Fruit fly (Drosophila melanogaster) whole organism, embryonic: Measurements from ENCODE around the gene CG32248.

Experiments
- B-H1 ChIP-seq: fragments of 200-800 bp; sonication (Bioruptor generic); IDR thresholded peaks from 3 replicates; pipeline ENCODE4 v1.3.6; 2022; ENCODE audit warnings: missing biosample characterization, missing genetic modification characterization
- Bdp1 ChIP-seq: fragments of 200-800 bp; sonication (Bioruptor generic); optimal IDR thresholded peaks from 3 replicates; lab custom pipeline; 2016; ENCODE audit warnings: missing biosample characterization, missing genetic modification characterization
- C15 ChIP-seq: fragments of 200-800 bp; sonication (Bioruptor generic); IDR thresholded peaks from 3 replicates; pipeline ENCODE4 v1.3.6; 2022; ENCODE audit warnings: missing biosample characterization, missing genetic modification characterization
- CG10565 ChIP-seq: fragments of 200-800 bp; sonication (Bioruptor generic); optimal IDR thresholded peaks from 3 replicates; lab custom pipeline; 2016; ENCODE audit warnings: missing biosample characterization, mild to moderate bottlenecking, missing genetic modification characterization
- CG12219 ChIP-seq: fragments of 200-800 bp; sonication (Bioruptor generic); optimal IDR thresholded peaks from 3 replicates; lab custom pipeline; 2018; ENCODE audit warnings: missing biosample characterization, mild to moderate bottlenecking, missing genetic modification characterization
- CG15514 ChIP-seq: fragments of 200-800 bp; sonication (Bioruptor generic); optimal IDR thresholded peaks from 3 replicates; lab custom pipeline; 2017; ENCODE audit warnings: missing biosample characterization, missing genetic modification characterization, mild to moderate bottlenecking, moderate library complexity, missing genetic modification reagents
- CG17829 ChIP-seq: fragments of 200-800 bp; optimal IDR thresholded peaks from 2 replicates; lab custom pipeline; 2019; ENCODE audit warnings: missing biosample characterization, mild to moderate bottlenecking, missing genetic modification characterization, moderate library complexity
- CG31365 ChIP-seq: fragments of 200-800 bp; sonication (Bioruptor generic); optimal IDR thresholded peaks from 2 replicates; lab custom pipeline; 2018; ENCODE audit warnings: missing biosample characterization, mild to moderate bottlenecking, missing genetic modification characterization
- CG32532 ChIP-seq: fragments of 200-800 bp; sonication (Bioruptor generic); IDR thresholded peaks from 2 replicates; pipeline ENCODE4 v1.3.6; 2022; ENCODE audit warnings: missing biosample characterization, missing genetic modification characterization
- CG32767 ChIP-seq: fragments of 200-800 bp; sonication (Bioruptor generic); IDR thresholded peaks from 2 replicates; pipeline ENCODE4 v1.3.6; 2022; ENCODE audit warnings: missing biosample characterization, missing genetic modification characterization
- CG34224 ChIP-seq: fragments of 200-800 bp; sonication (Bioruptor generic); IDR thresholded peaks from 3 replicates; pipeline ENCODE4 v1.3.6; 2022; ENCODE audit warnings: missing biosample characterization, missing genetic modification characterization; ENCODE audit not compliant: partially characterized antibody
- CG4730 ChIP-seq: fragments of 200-800 bp; sonication (Bioruptor generic); IDR thresholded peaks from 2 replicates; pipeline ENCODE4 v1.3.6; 2022; ENCODE audit warnings: missing biosample characterization, missing genetic modification characterization
- CG6654 ChIP-seq: fragments of 200-800 bp; sonication (Bioruptor generic); optimal IDR thresholded peaks from 2 replicates; lab custom pipeline; 2017; ENCODE audit warnings: missing biosample characterization, mild to moderate bottlenecking, missing genetic modification characterization
- CG7786 ChIP-seq: fragments of 200-800 bp; sonication (Bioruptor generic); optimal IDR thresholded peaks from 2 replicates; lab custom pipeline; 2016; ENCODE audit warnings: missing biosample characterization, missing genetic modification characterization
- CG8290 ChIP-seq, 3 experiments: fragments of 200-800 bp; sonication (Bioruptor generic); optimal IDR thresholded peaks; 2 replicates each; lab custom pipeline; 2016 to 2019; ENCODE audit warnings: missing biosample characterization in 3 of 3, missing genetic modification characterization in 3 of 3, mild to moderate bottlenecking in 2 of 3, moderate library complexity in 1 of 3
- CG8359 ChIP-seq: fragments of 200-800 bp; sonication (Bioruptor generic); optimal IDR thresholded peaks from 2 replicates; lab custom pipeline; 2017; ENCODE audit warnings: missing biosample characterization, mild to moderate bottlenecking, missing genetic modification characterization, borderline replicate concordance
- Chrac-16 ChIP-seq: fragments of 200-800 bp; sonication (Bioruptor generic); optimal IDR thresholded peaks from 3 replicates; lab custom pipeline; 2016; ENCODE audit warnings: missing biosample characterization, missing genetic modification characterization
- D ChIP-seq, 2 experiments: fragments of 200-800 bp in 1 of 2; fragments of >200 bp in 1 of 2; sonication (Bioruptor generic) in 1 of 2; optimal IDR thresholded peaks; 2 replicates in 1 of 2; 3 replicates in 1 of 2; lab custom pipeline; 2017; ENCODE audit warnings: mild to moderate bottlenecking in 1 of 2, missing biosample characterization in 1 of 2, missing genetic modification characterization in 1 of 2, missing genetic modification reagents in 1 of 2
- Elba2 ChIP-seq: fragments of 200-800 bp; sonication (Bioruptor generic); optimal IDR thresholded peaks from 3 replicates; lab custom pipeline; 2016; ENCODE audit warnings: missing biosample characterization, missing genetic modification characterization
- HLH3B ChIP-seq: fragments of 200-800 bp; sonication (Bioruptor generic); IDR thresholded peaks from 2 replicates; pipeline ENCODE4 v1.3.6; 2022; ENCODE audit warnings: missing biosample characterization, missing genetic modification characterization
- Hand ChIP-seq: fragments of 200-800 bp; sonication (Bioruptor generic); optimal IDR thresholded peaks from 2 replicates; lab custom pipeline; 2017; ENCODE audit warnings: mild to moderate bottlenecking, missing biosample characterization, missing genetic modification reagents, missing genetic modification characterization
- Side ChIP-seq: fragments of 200-800 bp; sonication (Bioruptor generic); optimal IDR thresholded peaks from 2 replicates; lab custom pipeline; 2016; ENCODE audit warnings: missing biosample characterization, missing genetic modification characterization
- Ssrp ChIP-seq: fragments of 200-800 bp; sonication (Bioruptor generic); optimal IDR thresholded peaks from 2 replicates; lab custom pipeline; 2018; ENCODE audit warnings: missing biosample characterization, mild to moderate bottlenecking, missing genetic modification characterization, moderate library complexity
- Trl ChIP-seq, 3 experiments: fragments of >200 bp in 2 of 3; fragments of 200-800 bp in 1 of 3; sonication (Bioruptor generic) in 1 of 3; optimal IDR thresholded peaks; 2 replicates in 1 of 3; 3 replicates in 2 of 3; lab custom pipeline; 2016 to 2017; ENCODE audit warnings: missing biosample characterization in 1 of 3, missing genetic modification characterization in 1 of 3
- bowl ChIP-seq: fragments of 200-800 bp; sonication (Bioruptor generic); IDR thresholded peaks from 2 replicates; pipeline ENCODE4 v1.3.6; 2022; ENCODE audit warnings: missing biosample characterization, missing genetic modification characterization
- caup ChIP-seq: fragments of 200-800 bp; sonication (Bioruptor generic); optimal IDR thresholded peaks from 3 replicates; lab custom pipeline; 2017; ENCODE audit warnings: missing biosample characterization, mild to moderate bottlenecking, missing genetic modification characterization, moderate library complexity; ENCODE audit not compliant: severe bottlenecking
- crc ChIP-seq: fragments of 200-800 bp; sonication (Bioruptor generic); optimal IDR thresholded peaks from 2 replicates; lab custom pipeline; 2016; ENCODE audit warnings: missing biosample characterization, missing genetic modification characterization
- emc ChIP-seq: fragments of 200-800 bp; sonication (Bioruptor generic); optimal IDR thresholded peaks from 2 replicates; lab custom pipeline; 2016; ENCODE audit warnings: missing biosample characterization, missing genetic modification characterization
- ems ChIP-seq: fragments of 200-800 bp; sonication (Bioruptor generic); optimal IDR thresholded peaks from 3 replicates; lab custom pipeline; 2016; ENCODE audit warnings: missing biosample characterization, missing genetic modification characterization
- eve ChIP-seq, 2 experiments: fragments of >200 bp; optimal IDR thresholded peaks; 2 replicates each; lab custom pipeline; 2017; ENCODE audit warnings: missing biosample characterization in 2 of 2, missing genetic modification characterization in 2 of 2
- exex ChIP-seq: fragments of 200-800 bp; sonication (Bioruptor generic); optimal IDR thresholded peaks from 4 replicates; lab custom pipeline; 2018; ENCODE audit warnings: missing biosample characterization, mild to moderate bottlenecking, missing genetic modification characterization, moderate library complexity
- eyg ChIP-seq: fragments of 200-800 bp; sonication (Bioruptor generic); optimal IDR thresholded peaks from 3 replicates; lab custom pipeline; 2016; ENCODE audit warnings: missing biosample characterization, missing genetic modification characterization
- gcm ChIP-seq: fragments of 200-800 bp; sonication (Bioruptor generic); optimal IDR thresholded peaks from 2 replicates; lab custom pipeline; 2019; ENCODE audit warnings: missing biosample characterization, mild to moderate bottlenecking, missing genetic modification characterization, moderate library complexity
- grn ChIP-seq: fragments of 200-800 bp; sonication (Bioruptor generic); optimal IDR thresholded peaks from 3 replicates; lab custom pipeline; 2017; ENCODE audit warnings: missing biosample characterization, missing genetic modification characterization
- her ChIP-seq: fragments of 200-800 bp; sonication (Bioruptor generic); optimal IDR thresholded peaks from 2 replicates; lab custom pipeline; 2016; ENCODE audit warnings: missing biosample characterization, missing genetic modification characterization
- jing ChIP-seq: fragments of 200-800 bp; sonication (Bioruptor generic); optimal IDR thresholded peaks from 2 replicates; lab custom pipeline; 2018; ENCODE audit warnings: missing biosample characterization, mild to moderate bottlenecking, missing genetic modification characterization
- maf-S ChIP-seq: fragments of 200-800 bp; sonication (Bioruptor generic); optimal IDR thresholded peaks from 2 replicates; lab custom pipeline; 2016; ENCODE audit warnings: missing biosample characterization, missing genetic modification characterization
- otp ChIP-seq: fragments of 200-800 bp; sonication (Bioruptor generic); IDR thresholded peaks from 3 replicates; pipeline ENCODE4, ENCODE4 v1.3.6; 2022; ENCODE audit warnings: missing biosample characterization, missing genetic modification characterization
- pita ChIP-seq: fragments of 200-800 bp; sonication (Bioruptor generic); optimal IDR thresholded peaks from 2 replicates; lab custom pipeline; 2017; ENCODE audit warnings: missing biosample characterization, mild to moderate bottlenecking, missing genetic modification characterization
- prd ChIP-seq, 3 experiments: fragments of >200 bp in 2 of 3; fragments of 200-800 bp in 1 of 3; sonication (Bioruptor generic) in 1 of 3; optimal IDR thresholded peaks in 2 of 3; IDR thresholded peaks in 1 of 3; 2 replicates in 2 of 3; 3 replicates in 1 of 3; pipeline versions ENCODE4 v1.3.6 to Lab custom; 2017 to 2022; ENCODE audit warnings: missing biosample characterization in 1 of 3, missing genetic modification characterization in 1 of 3
- psq ChIP-seq: fragments of 200-800 bp; sonication (Bioruptor generic); optimal IDR thresholded peaks from 2 replicates; lab custom pipeline; 2017; ENCODE audit warnings: missing biosample characterization, missing genetic modification characterization
- sc ChIP-seq, 3 experiments: fragments of >200 bp in 2 of 3; fragments of 200-800 bp in 1 of 3; sonication (Bioruptor generic) in 1 of 3; optimal IDR thresholded peaks; 2 replicates in 2 of 3; 3 replicates in 1 of 3; lab custom pipeline; 2017; ENCODE audit warnings: mild to moderate bottlenecking in 1 of 3, missing biosample characterization in 1 of 3, missing genetic modification characterization in 1 of 3, missing genetic modification reagents in 1 of 3
- sd ChIP-seq: fragments of 200-800 bp; sonication (Bioruptor generic); optimal IDR thresholded peaks from 3 replicates; lab custom pipeline; 2018; ENCODE audit warnings: missing biosample characterization, mild to moderate bottlenecking, missing genetic modification characterization, moderate library complexity
- sr ChIP-seq: fragments of 200-800 bp; sonication (Bioruptor generic); IDR thresholded peaks from 3 replicates; pipeline ENCODE4 v1.3.6; 2022; ENCODE audit warnings: missing biosample characterization, missing genetic modification characterization
- tap ChIP-seq: fragments of 200-800 bp; optimal IDR thresholded peaks from 3 replicates; lab custom pipeline; 2019; ENCODE audit warnings: missing biosample characterization, mild to moderate bottlenecking, missing genetic modification characterization, moderate library complexity
- tll ChIP-seq, 2 experiments: fragments of 200-800 bp in 1 of 2; fragments of >200 bp in 1 of 2; sonication (Bioruptor generic) in 1 of 2; optimal IDR thresholded peaks; 2 replicates each; lab custom pipeline; 2017 to 2019; ENCODE audit warnings: missing biosample characterization in 2 of 2, missing genetic modification characterization in 2 of 2, mild to moderate bottlenecking in 1 of 2, moderate library complexity in 1 of 2
- trem ChIP-seq: fragments of 200-800 bp; optimal IDR thresholded peaks from 3 replicates; lab custom pipeline; 2019; ENCODE audit warnings: missing biosample characterization, mild to moderate bottlenecking, missing genetic modification characterization, moderate library complexity
- zen ChIP-seq: fragments of 200-800 bp; sonication (Bioruptor generic); optimal IDR thresholded peaks from 3 replicates; lab custom pipeline; 2018; ENCODE audit warnings: missing biosample characterization, mild to moderate bottlenecking, missing genetic modification characterization, moderate library complexity

Gene CG32248

DNA sequence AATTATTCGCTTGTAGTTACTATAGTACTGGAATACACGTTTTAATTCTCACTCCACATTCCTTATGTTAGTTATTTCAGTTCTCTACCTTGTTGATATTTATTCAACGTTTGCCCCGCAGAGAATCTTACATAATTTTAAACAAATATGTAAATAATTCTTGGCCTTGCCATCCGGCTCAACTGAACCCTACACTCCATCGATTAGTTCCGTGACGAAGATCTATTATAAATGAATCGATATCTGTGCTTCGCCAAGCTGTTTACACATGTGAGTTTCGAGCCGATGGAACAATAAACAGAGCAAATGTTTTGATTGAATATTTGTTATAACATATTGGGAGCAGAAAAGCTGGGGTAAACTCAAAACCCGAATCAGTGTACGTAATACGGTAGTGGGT, 50.3 kb downstream of the CG32248 start (continued):
- TF ChIP-seq Trl (optimal IDR thresholded peaks at IDR 0.05; lab: Kevin White, UChicago) (no peak), Trl (GFP tag; optimal IDR thresholded peaks at IDR 0.05; lab: Kevin White, UChicago) (no peak), Elba2 (GFP tag; lab: Kevin White, UChicago) (no peak), exex (tag; lab: Kevin White, UChicago) (no peak), CG15514 (GFP tag; lab: Kevin White, UChicago) (peak; percentile 60), trem (tag; lab: Kevin White, UChicago) (no peak), pita (no peak), CG32532 (GFP tag; lab: Robert Waterston, UW) (no peak), maf-S (GFP tag; lab: Kevin White, UChicago) (no peak), Bdp1 (GFP tag; lab: Kevin White, UChicago) (no peak), eyg (GFP tag; lab: Kevin White, UChicago) (peak; percentile 37), D (optimal IDR thresholded peaks at IDR 0.05; lab: Kevin White, UChicago) (no peak), D (GFP tag; optimal IDR thresholded peaks at IDR 0.05; lab: Kevin White, UChicago) (no peak), CG6654 (GFP tag; lab: Kevin White, UChicago) (no peak), C15 (peak; percentile 50; the same call in 1 of the 3 replicates), prd (optimal IDR thresholded peaks at IDR 0.05; lab: Kevin White, UChicago) (no peak), prd (GFP tag; IDR thresholded peaks at IDR 0.05; lab: Robert Waterston, UW) (no peak), grn (GFP tag; lab: Kevin White, UChicago) (peak; percentile 13), otp (GFP tag; lab: Robert Waterston, UW) (no peak), tap (tag; lab: Kevin White, UChicago) (no peak), B-H1 (GFP tag; lab: Robert Waterston, UW) (no peak; the same call in 2 of the 3 replicates), CG10565 (GFP tag; lab: Kevin White, UChicago) (no peak), sd (peak; percentile 66), HLH3B (GFP tag; lab: Robert Waterston, UW) (no peak; the same call in 1 of the 2 replicates), Chrac-16 (GFP tag; lab: Kevin White, UChicago) (no peak), eve (GFP tag; optimal IDR thresholded peaks at IDR 0.05; lab: Kevin White, UChicago) (peak in 1 of 2 experiments; percentile 43), CG8290 (GFP tag; optimal IDR thresholded peaks at IDR 0.05; lab: Kevin White, UChicago) (no peak), CG8290 (tag; optimal IDR thresholded peaks at IDR 0.05; lab: Kevin White, UChicago) (peak in 1 of 2 experiments; percentile 76), jing (no peak), CG7786 (no peak), tll (GFP tag; optimal IDR thresholded peaks at IDR 0.05; lab: Kevin White, UChicago) (no peak), CG12219 (GFP tag; lab: Kevin White, UChicago) (peak; percentile 36), her (no peak), CG34224 (GFP tag; lab: Robert Waterston, UW) (no peak), bowl (GFP tag; lab: Robert Waterston, UW) (peak; percentile 29; the same call in 1 of the 2 replicates), emc (GFP tag; lab: Kevin White, UChicago) (no peak), Ssrp (no peak), sc (optimal IDR thresholded peaks at IDR 0.05; lab: Kevin White, UChicago) (no peak), sc (GFP tag; optimal IDR thresholded peaks at IDR 0.05; lab: Kevin White, UChicago) (no peak), Hand (GFP tag; lab: Kevin White, UChicago) (no peak), psq (GFP tag; lab: Kevin White, UChicago) (no peak), crc (GFP tag; lab: Kevin White, UChicago) (peak; percentile 49), CG4730 (no peak), CG8359 (no peak), zen (tag; lab: Kevin White, UChicago) (no peak), caup (peak; percentile 63), CG32767 (GFP tag; lab: Robert Waterston, UW) (no peak), ems (GFP tag; lab: Kevin White, UChicago) (no peak), CG31365 (no peak), CG17829 (tag; lab: Kevin White, UChicago) (no peak), gcm (no peak), Side (GFP tag; lab: Kevin White, UChicago) (no peak), sr (GFP tag; lab: Robert Waterston, UW) (no peak)
